Fruit fly (Drosophila melanogaster) whole organism, wandering third instar larva: ENCODE results near the gene CG18747.

Source experiments
- Abd-B ChIP-seq: fragments of >200 bp; optimal IDR thresholded peaks from 2 replicates; lab custom pipeline; 2017; ENCODE audit warnings: missing biosample characterization, missing genetic modification characterization
- CrebA ChIP-seq: fragments of 200-800 bp; sonication (Bioruptor generic); optimal IDR thresholded peaks from 2 replicates; lab custom pipeline; 2016; ENCODE audit warnings: missing biosample characterization, mild to moderate bottlenecking, missing genetic modification characterization, borderline replicate concordance
- Dif ChIP-seq: fragments of 200-275, 200-300 bp; sonication (Bioruptor generic); optimal IDR thresholded peaks from 2 replicates; lab custom pipeline; 2018; ENCODE audit warnings: missing biosample characterization, missing genetic modification characterization; ENCODE audit not compliant: partially characterized antibody
- HLH106 ChIP-seq: fragments of 200-800 bp; optimal IDR thresholded peaks from 3 replicates; lab custom pipeline; 2019; ENCODE audit warnings: missing biosample characterization, mild to moderate bottlenecking, missing genetic modification characterization, moderate library complexity
- brk ChIP-seq: fragments of 200-800 bp; sonication (Bioruptor generic); optimal IDR thresholded peaks from 2 replicates; lab custom pipeline; 2016; ENCODE audit warnings: missing biosample characterization, mild to moderate bottlenecking, missing genetic modification characterization
- dmrt93B ChIP-seq: fragments of 200-800 bp; sonication (Bioruptor generic); optimal IDR thresholded peaks from 2 replicates; lab custom pipeline; 2018; ENCODE audit warnings: missing biosample characterization, mild to moderate bottlenecking, missing genetic modification characterization
- ey ChIP-seq: fragments of 200-800 bp; sonication (Bioruptor generic); optimal IDR thresholded peaks from 2 replicates; lab custom pipeline; 2016; ENCODE audit warnings: missing biosample characterization, missing genetic modification characterization
- h ChIP-seq: fragments of 200-800 bp; sonication (Bioruptor generic); optimal IDR thresholded peaks from 3 replicates; lab custom pipeline; 2016; ENCODE audit warnings: missing biosample characterization, mild to moderate bottlenecking, missing genetic modification characterization
- lola ChIP-seq: fragments of >200 bp; optimal IDR thresholded peaks from 2 replicates; lab custom pipeline; 2017; ENCODE audit warnings: missing biosample characterization, missing genetic modification characterization
- psq ChIP-seq: fragments of 200-800 bp; sonication (Bioruptor generic); optimal IDR thresholded peaks from 3 replicates; lab custom pipeline; 2017; ENCODE audit warnings: missing biosample characterization, mild to moderate bottlenecking, missing genetic modification characterization, moderate library complexity
- sage ChIP-seq: fragments of 200-800 bp; sonication (Bioruptor generic); optimal IDR thresholded peaks from 2 replicates; lab custom pipeline; 2016; ENCODE audit warnings: missing biosample characterization, mild to moderate bottlenecking, missing genetic modification characterization
- sv ChIP-seq: fragments of 200-800 bp; sonication (Bioruptor generic); optimal IDR thresholded peaks from 3 replicates; lab custom pipeline; 2016; ENCODE audit warnings: missing biosample characterization, missing genetic modification characterization
- tai ChIP-seq: sonication (Bioruptor generic); optimal IDR thresholded peaks from 2 replicates; lab custom pipeline; 2016; ENCODE audit warnings: missing biosample characterization, missing genetic modification characterization
- usp ChIP-seq: fragments of >200 bp; optimal IDR thresholded peaks from 2 replicates; lab custom pipeline; 2017; ENCODE audit warnings: missing biosample characterization, missing genetic modification characterization

DNA sequence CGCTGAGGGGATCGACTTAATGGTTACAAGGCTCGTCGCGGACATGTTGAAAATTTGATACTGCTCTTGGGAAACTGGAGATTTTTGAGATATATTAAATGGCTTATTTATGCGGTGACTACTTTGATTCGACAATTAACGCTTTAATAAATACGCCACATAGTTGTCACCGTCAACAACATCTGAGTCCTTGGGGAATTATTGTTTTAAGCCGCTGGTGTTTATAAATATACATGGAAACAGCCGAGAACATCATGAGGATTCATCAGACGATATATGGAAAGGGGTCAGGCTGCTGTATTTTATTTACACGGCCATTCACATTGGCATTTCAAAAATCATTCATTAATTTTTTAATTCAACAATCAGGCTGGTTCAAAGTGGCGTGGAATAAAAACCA lies 11.6 kb downstream of the CG18747 start, which contains the start of gene CG11286:
- TF ChIP-seq sage (GFP tag; lab: Kevin White, UChicago) = no peak
- TF ChIP-seq Abd-B (GFP tag; lab: Kevin White, UChicago) = no peak
- no peak for TF ChIP-seq Dif (GFP tag; lab: Kevin White, UChicago)
- TF ChIP-seq psq (GFP tag; lab: Kevin White, UChicago) = no peak
- no peak for TF ChIP-seq dmrt93B
- no peak for TF ChIP-seq h
- TF ChIP-seq brk = no peak
- no peak for TF ChIP-seq lola (GFP tag; lab: Kevin White, UChicago)
- no peak for TF ChIP-seq usp (GFP tag; lab: Kevin White, UChicago)
- no peak for TF ChIP-seq ey (GFP tag; lab: Kevin White, UChicago)
- TF ChIP-seq HLH106 (tag; lab: Kevin White, UChicago) = no peak
- TF ChIP-seq sv (GFP tag; lab: Kevin White, UChicago) = no peak
- TF ChIP-seq tai (GFP tag; lab: Kevin White, UChicago) = no peak
- TF ChIP-seq CrebA (GFP tag; lab: Kevin White, UChicago) = no peak
